Worm (Caenorhabditis elegans) whole organism, L4/young adult: Measurements from ENCODE around the gene ogdh-1.

Experiments used
- W03F9.2 ChIP-seq: fragments of 150-350 bp; optimal IDR thresholded peaks from 2 replicates; lab custom pipeline; 2014; ENCODE audit warnings: missing biosample characterization, missing genetic modification characterization
- dao-5 ChIP-seq: sonication (generic microtip); optimal IDR thresholded peaks from 2 replicates; lab custom pipeline; 2016; ENCODE audit warnings: missing genotype, missing genetic modification characterization, moderate library complexity, missing compliant biosample characterization

ce11 chrIV:4660151-4661041, 43.4 kb downstream of the ogdh-1 start, which contains the start of the genes F29B9.11 and jmjd-1.2:
- TF ChIP-seq dao-5 (tag; lab: Kevin White, UChicago) (no peak), W03F9.2 (tag; lab: Kevin White, UChicago) (peak; percentile 93)
